Worm (Caenorhabditis elegans) whole organism, young adult: Measurements from ENCODE around the gene tin-9.1.

Experiments used
- B0261.1 ChIP-seq: sonication (generic microtip); optimal IDR thresholded peaks from 2 replicates; lab custom pipeline; 2016; ENCODE audit warnings: mild to moderate bottlenecking, missing genetic modification characterization, moderate library complexity, missing compliant biosample characterization
- B0336.3 ChIP-seq: fragments of 200-800 bp; sonication (Bioruptor generic); IDR thresholded peaks from 2 replicates; pipeline ENCODE4 v1.3.6; 2022; ENCODE audit warnings: missing genetic modification characterization, missing compliant biosample characterization
- C17E4.6 ChIP-seq: fragments of 200-800 bp; sonication (Bioruptor generic); IDR thresholded peaks from 2 replicates; pipeline ENCODE4 v1.3.6; 2022; ENCODE audit warnings: missing genetic modification reagents, missing genetic modification characterization, missing compliant biosample characterization
- D2030.7 ChIP-seq: fragments of 200-800 bp; sonication (Bioruptor generic); IDR thresholded peaks from 2 replicates; pipeline ENCODE4 v1.3.6; 2022; ENCODE audit warnings: missing genetic modification reagents, missing genetic modification characterization, missing compliant biosample characterization
- F10E7.11 ChIP-seq: sonication (generic microtip); optimal IDR thresholded peaks from 2 replicates; lab custom pipeline; 2017; ENCODE audit warnings: mild to moderate bottlenecking, missing genetic modification characterization, moderate library complexity, missing compliant biosample characterization
- F39B2.1 ChIP-seq: fragments of 200-800 bp; sonication (Bioruptor generic); IDR thresholded peaks from 2 replicates; pipeline ENCODE4 v1.3.6; 2022; ENCODE audit warnings: missing genetic modification reagents, missing genetic modification characterization, missing compliant biosample characterization
- F49E8.2 ChIP-seq: sonication (generic microtip); optimal IDR thresholded peaks from 3 replicates; lab custom pipeline; 2017; ENCODE audit warnings: missing genetic modification characterization, mild to moderate bottlenecking, missing compliant biosample characterization, antibody characterized with exemption, moderate library complexity; ENCODE audit not compliant: insufficient read depth
- F55B11.4 ChIP-seq: sonication (generic microtip); optimal IDR thresholded peaks from 2 replicates; lab custom pipeline; 2016; ENCODE audit warnings: missing compliant biosample characterization, missing genetic modification characterization, borderline replicate concordance; ENCODE audit not compliant: insufficient read depth
- T07F8.4 ChIP-seq: sonication (generic microtip); optimal IDR thresholded peaks from 2 replicates; lab custom pipeline; 2016; ENCODE audit warnings: mild to moderate bottlenecking, missing genetic modification characterization, moderate library complexity, missing compliant biosample characterization
- T26A5.8 ChIP-seq: sonication (generic microtip); optimal IDR thresholded peaks from 2 replicates; lab custom pipeline; 2016; ENCODE audit warnings: missing genetic modification characterization, missing compliant biosample characterization
- Y56A3A.18 ChIP-seq: fragments of 200-800 bp; sonication (Bioruptor generic); IDR thresholded peaks from 2 replicates; pipeline ENCODE4 v1.3.6; 2022; ENCODE audit warnings: missing genetic modification reagents, missing genetic modification characterization, missing compliant biosample characterization
- ama-1 ChIP-seq, 3 experiments: fragments of 150-350 bp in 1 of 3; sonication (generic microtip) in 2 of 3; optimal IDR thresholded peaks; 2 replicates each; lab custom pipeline; 2014 to 2018; ENCODE audit warnings: missing biosample characterization in 2 of 3, missing genetic modification characterization in 2 of 3, missing genetic modification reagents in 2 of 3
- aptf-2 ChIP-seq: fragments of 200-800 bp; sonication (Bioruptor generic); conservative IDR thresholded peaks from 2 replicates; pipeline ENCODE4 v1.3.6; 2022; ENCODE audit warnings: missing genetic modification reagents, missing genetic modification characterization, missing compliant biosample characterization
- aptf-3 ChIP-seq: fragments of 200-800 bp; sonication (Bioruptor generic); IDR thresholded peaks from 2 replicates; pipeline ENCODE4 v1.3.6; 2022; ENCODE audit warnings: missing genetic modification characterization, missing compliant biosample characterization
- athp-1 ChIP-seq: sonication (generic microtip); optimal IDR thresholded peaks from 2 replicates; lab custom pipeline; 2017; ENCODE audit warnings: mild to moderate bottlenecking, missing genetic modification characterization, missing compliant biosample characterization
- bed-1 ChIP-seq: fragments of 200-800 bp; sonication (Bioruptor generic); IDR thresholded peaks from 2 replicates; pipeline ENCODE4 v1.3.6; 2022; ENCODE audit warnings: missing genetic modification reagents, missing genetic modification characterization, missing compliant biosample characterization
- bed-2 ChIP-seq: fragments of 200-800 bp; sonication (Bioruptor generic); IDR thresholded peaks from 2 replicates; pipeline ENCODE4 v1.3.6; 2022; ENCODE audit warnings: missing genetic modification reagents, missing genetic modification characterization, missing compliant biosample characterization
- ceh-27 ChIP-seq: fragments of 200-800 bp; sonication (Bioruptor generic); optimal IDR thresholded peaks from 2 replicates; lab custom pipeline; 2018; ENCODE audit warnings: mild to moderate bottlenecking, missing genetic modification characterization, moderate library complexity, missing compliant biosample characterization
- ceh-58 ChIP-seq: fragments of 200-800 bp; sonication (Bioruptor generic); IDR thresholded peaks from 2 replicates; pipeline ENCODE4 v1.3.6; 2022; ENCODE audit warnings: missing genetic modification characterization, missing compliant biosample characterization
- die-1 ChIP-seq: sonication (generic microtip); optimal IDR thresholded peaks from 2 replicates; lab custom pipeline; 2016; ENCODE audit warnings: missing genotype, mild to moderate bottlenecking, missing genetic modification characterization, missing compliant biosample characterization
- dpl-1 ChIP-seq: fragments of 150-350 bp; optimal IDR thresholded peaks from 2 replicates; lab custom pipeline; 2014; ENCODE audit warnings: missing biosample characterization, missing genetic modification reagents, missing genetic modification characterization
- egl-44 ChIP-seq: fragments of 200-800 bp; sonication (Bioruptor generic); IDR thresholded peaks from 2 replicates; pipeline ENCODE4 v1.3.6; 2022; ENCODE audit warnings: missing genetic modification reagents, missing genetic modification characterization, missing compliant biosample characterization
- egrh-3 ChIP-seq: fragments of 200-800 bp; sonication (Bioruptor generic); IDR thresholded peaks from 2 replicates; pipeline ENCODE4 v1.3.6; 2022; ENCODE audit warnings: missing genetic modification reagents, missing genetic modification characterization, missing compliant biosample characterization
- hlh-12 ChIP-seq: sonication (generic microtip); optimal IDR thresholded peaks from 2 replicates; lab custom pipeline; 2016; ENCODE audit warnings: missing genetic modification characterization, missing compliant biosample characterization
- hlh-26 ChIP-seq: fragments of 200-800 bp; sonication (Bioruptor generic); conservative IDR thresholded peaks from 2 replicates; pipeline ENCODE4 v1.3.6; 2022; ENCODE audit warnings: missing genetic modification reagents, missing genetic modification characterization, missing compliant biosample characterization
- hmg-1.2 ChIP-seq: fragments of 200-800 bp; sonication (Bioruptor generic); IDR thresholded peaks from 2 replicates; pipeline ENCODE4 v1.3.6; 2022; ENCODE audit warnings: missing genetic modification reagents, missing genetic modification characterization, missing compliant biosample characterization
- hrde-1 ChIP-seq: sonication (generic microtip); optimal IDR thresholded peaks from 2 replicates; lab custom pipeline; 2016; ENCODE audit warnings: missing genetic modification characterization, mild to moderate bottlenecking, missing compliant biosample characterization, moderate library complexity, missing genotype, missing genetic modification reagents, borderline replicate concordance
- let-607 ChIP-seq, 2 experiments: fragments of 200-800 bp in 1 of 2; sonication (Bioruptor generic) in 1 of 2; sonication (generic microtip) in 1 of 2; optimal IDR thresholded peaks; 2 replicates each; lab custom pipeline; 2016 to 2018; ENCODE audit warnings: mild to moderate bottlenecking in 2 of 2, missing compliant biosample characterization in 2 of 2, missing genetic modification characterization in 2 of 2, moderate library complexity in 2 of 2, missing genotype in 1 of 2
- lin-54 ChIP-seq: fragments of 200-800 bp; sonication (Bioruptor generic); optimal IDR thresholded peaks from 2 replicates; lab custom pipeline; 2018; ENCODE audit warnings: mild to moderate bottlenecking, missing genetic modification characterization, missing compliant biosample characterization
- madf-10 ChIP-seq: sonication (generic microtip); optimal IDR thresholded peaks from 2 replicates; lab custom pipeline; 2016; ENCODE audit warnings: mild to moderate bottlenecking, missing genetic modification characterization, missing compliant biosample characterization
- nhr-27 ChIP-seq: fragments of 200-800 bp; sonication (Bioruptor generic); optimal IDR thresholded peaks from 2 replicates; lab custom pipeline; 2018; ENCODE audit warnings: mild to moderate bottlenecking, missing genetic modification characterization, moderate library complexity, missing compliant biosample characterization
- nhr-80 ChIP-seq: sonication (generic microtip); optimal IDR thresholded peaks from 2 replicates; lab custom pipeline; 2016; ENCODE audit warnings: missing genetic modification characterization, missing compliant biosample characterization
- rcor-1 ChIP-seq: fragments of 200-800 bp; sonication (Bioruptor generic); IDR thresholded peaks from 2 replicates; pipeline ENCODE4 v1.3.6; 2022; ENCODE audit warnings: missing genetic modification reagents, missing genetic modification characterization, missing compliant biosample characterization
- rec-8 ChIP-seq, 2 experiments: sonication (generic microtip); optimal IDR thresholded peaks; 2 replicates each; lab custom pipeline; 2016; ENCODE audit warnings: mild to moderate bottlenecking in 2 of 2, missing genetic modification characterization in 2 of 2, missing genetic modification reagents in 2 of 2, missing genotype in 2 of 2, missing biosample characterization in 1 of 2, missing compliant biosample characterization in 1 of 2, moderate library complexity in 1 of 2
- snpc-1.3 ChIP-seq: sonication (generic microtip); optimal IDR thresholded peaks from 2 replicates; lab custom pipeline; 2017; ENCODE audit warnings: missing genetic modification characterization, mild to moderate bottlenecking, missing compliant biosample characterization, antibody characterized with exemption, moderate library complexity, missing genotype, missing genetic modification reagents; ENCODE audit not compliant: insufficient read depth
- tbp1 ChIP-seq: fragments of 200-800 bp; sonication (Bioruptor generic); optimal IDR thresholded peaks from 2 replicates; lab custom pipeline; 2018; ENCODE audit warnings: mild to moderate bottlenecking, missing genetic modification characterization, missing compliant biosample characterization
- unc-62 ChIP-seq: fragments of 150-350 bp; optimal IDR thresholded peaks from 2 replicates; lab custom pipeline; 2014; ENCODE audit warnings: missing biosample characterization, missing genetic modification reagents, missing genetic modification characterization
- xnd-1 ChIP-seq: sonication (generic microtip); optimal IDR thresholded peaks from 2 replicates; lab custom pipeline; 2016; ENCODE audit warnings: missing genotype, missing genetic modification reagents, missing genetic modification characterization, missing compliant biosample characterization
- zfh-2 ChIP-seq: fragments of 200-800 bp; sonication (Bioruptor generic); conservative IDR thresholded peaks from 2 replicates; pipeline ENCODE4 v1.3.6; 2022; ENCODE audit warnings: missing genetic modification reagents, missing genetic modification characterization, missing compliant biosample characterization
- zim-3 ChIP-seq: sonication (generic microtip); optimal IDR thresholded peaks from 2 replicates; lab custom pipeline; 2017; ENCODE audit warnings: mild to moderate bottlenecking, missing genetic modification characterization, moderate library complexity, missing compliant biosample characterization
- ztf-22 ChIP-seq: fragments of 200-800 bp; sonication (Bioruptor generic); optimal IDR thresholded peaks from 2 replicates; lab custom pipeline; 2018; ENCODE audit warnings: mild to moderate bottlenecking, missing genetic modification characterization, moderate library complexity, missing compliant biosample characterization
- ztf-25 ChIP-seq: fragments of 200-800 bp; sonication (Bioruptor generic); IDR thresholded peaks from 2 replicates; pipeline ENCODE4 v1.3.6; 2022; ENCODE audit warnings: missing genetic modification reagents, missing genetic modification characterization, missing compliant biosample characterization
- ztf-3 ChIP-seq: fragments of 200-800 bp; sonication (Bioruptor generic); optimal IDR thresholded peaks from 2 replicates; lab custom pipeline; 2018; ENCODE audit warnings: mild to moderate bottlenecking, missing genetic modification characterization, missing compliant biosample characterization

The tin-9.1 gene

DNA sequence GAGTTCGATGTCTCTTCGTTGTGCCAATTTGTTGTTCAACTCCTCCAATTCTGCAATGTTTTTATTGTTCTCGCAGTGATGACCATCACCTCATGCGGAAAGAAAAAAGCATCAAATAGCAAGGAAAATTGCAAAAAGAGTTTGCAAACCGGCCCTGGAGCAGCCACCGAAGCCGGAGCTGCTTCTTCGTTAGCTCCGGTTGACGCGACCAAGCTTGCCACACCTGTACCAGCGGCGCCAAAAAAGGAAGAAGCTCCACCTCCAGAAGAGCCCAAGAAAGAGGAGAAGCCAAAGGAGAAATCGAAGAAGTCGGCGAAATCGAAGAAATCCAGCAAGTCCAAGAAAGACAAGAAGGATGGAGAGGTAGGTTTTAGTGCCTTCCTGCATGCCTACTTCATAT lies 34.2 kb downstream of the tin-9.1 start:
- TF ChIP-seq egrh-3 (GFP tag; lab: Robert Waterston, UW) (peak; percentile 23; the same call in 1 of the 2 replicates), tbp1 (GFP tag; lab: Kevin White, UChicago) (no peak), zfh-2 (GFP tag; lab: Robert Waterston, UW) (peak; percentile 73)

- TF ChIP-seq ztf-22 (no peak), ama-1 (optimal IDR thresholded peaks at IDR 0.05; lab: Kevin White, UChicago) (no peak), ama-1 (GFP tag; optimal IDR thresholded peaks at IDR 0.05; lab: Kevin White, UChicago) (no peak), B0336.3 (GFP tag; lab: Robert Waterston, UW) (no peak), ceh-58 (no peak), rec-8 (tag; optimal IDR thresholded peaks at IDR 0.05; lab: Kevin White, UChicago) (no peak), B0261.1 (tag; lab: Kevin White, UChicago) (no peak), unc-62 (GFP tag; lab: Kevin White, UChicago) (no peak), T07F8.4 (no peak), F49E8.2 (tag; lab: Kevin White, UChicago) (no peak), nhr-80 (no peak), D2030.7 (no peak)
These were observed 34.9 kb downstream of the tin-9.1 start, which contains the start of gene C25A8.2 for ce11 chrIV:7009531-7009930. Gene C25A8.2 (plus strand): TSS chrIV:7009831.

- TF ChIP-seq xnd-1 (tag; lab: Kevin White, UChicago) (no peak), aptf-2 (no peak), bed-2 (no peak), F10E7.11 (no peak), ceh-27 (GFP tag; lab: Kevin White, UChicago) (no peak), F39B2.1 (GFP tag; lab: Robert Waterston, UW) (no peak), ztf-25 (GFP tag; lab: Robert Waterston, UW) (no peak), Y56A3A.18 (GFP tag; lab: Robert Waterston, UW) (no peak), F55B11.4 (no peak), lin-54 (GFP tag; lab: Kevin White, UChicago) (no peak), unc-62 (GFP tag; lab: Kevin White, UChicago) (no peak), snpc-1.3 (tag; lab: Kevin White, UChicago) (no peak), egrh-3 (GFP tag; lab: Robert Waterston, UW) (no peak), hmg-1.2 (no peak), nhr-80 (no peak)
- TF ChIP-seq, all 124 proteins: peak for 0
These were observed 41.1 kb downstream of the tin-9.1 start, which contains the start of gene cht-3 for ce11 chrIV:7003323-7003722. Gene cht-3 (plus strand): TSS chrIV:7003623.

ce11 chrIV:6999206-6999605 lies 45.2 kb downstream of the tin-9.1 start, which contains the start of gene C25A8.5:
Gene C25A8.5 (plus strand): TSS chrIV:6999506.
- TF ChIP-seq T26A5.8 (tag; lab: Kevin White, UChicago) (no peak), C17E4.6 (GFP tag; lab: Robert Waterston, UW) (no peak), nhr-27 (no peak), rcor-1 (GFP tag; lab: Robert Waterston, UW) (no peak), hlh-12 (tag; lab: Kevin White, UChicago) (no peak), zim-3 (tag; lab: Kevin White, UChicago) (no peak), athp-1 (tag; lab: Kevin White, UChicago) (no peak), tbp1 (GFP tag; lab: Kevin White, UChicago) (no peak), die-1 (tag; lab: Kevin White, UChicago) (no peak), egl-44 (GFP tag; lab: Robert Waterston, UW) (no peak), madf-10 (tag; lab: Kevin White, UChicago) (no peak), aptf-3 (no peak), hrde-1 (tag; lab: Kevin White, UChicago) (no peak), dpl-1 (no peak), hlh-26 (GFP tag; lab: Robert Waterston, UW) (no peak), ztf-3 (GFP tag; lab: Kevin White, UChicago) (no peak), F55B11.4 (no peak), let-607 (tag; optimal IDR thresholded peaks at IDR 0.05; lab: Kevin White, UChicago) (no peak), bed-1 (GFP tag; lab: Robert Waterston, UW) (no peak)
